Worm (Caenorhabditis elegans): ENCODE data around the gene F01D5.8.

Gene F01D5.8

DNA sequence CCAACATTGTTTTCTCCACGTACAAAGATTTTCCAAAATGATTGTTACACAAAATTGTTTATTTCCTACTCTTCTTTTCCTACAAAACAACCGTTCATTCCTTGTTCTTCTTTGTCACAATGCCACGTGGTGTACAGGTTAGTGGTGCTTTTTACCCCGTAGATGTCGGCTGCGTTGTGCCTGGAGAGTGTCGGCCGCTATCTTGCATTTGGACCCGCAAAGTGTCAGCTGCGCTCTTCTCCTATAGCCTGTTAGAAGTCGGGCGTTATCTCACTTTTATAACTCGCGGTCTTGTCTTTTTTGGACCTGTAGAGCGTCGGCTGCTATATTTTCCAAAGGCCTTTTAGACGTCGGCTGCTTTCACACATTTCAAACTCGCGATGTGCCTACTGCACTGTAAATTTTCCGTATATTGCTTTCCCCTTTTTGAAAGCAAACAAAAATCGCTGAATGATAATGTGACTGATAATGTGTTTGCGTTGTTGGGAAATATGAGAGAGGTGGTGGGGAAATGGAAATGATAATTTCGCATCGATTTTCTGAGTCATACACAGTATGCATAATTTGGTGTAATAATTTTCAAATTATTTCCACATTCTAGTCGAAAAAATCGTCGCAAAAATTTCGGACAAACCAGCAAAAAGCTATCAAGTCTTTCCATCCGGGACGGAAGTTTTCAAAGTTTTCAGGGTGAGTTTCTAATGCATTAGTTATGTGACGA is at the start of gene F01D5.8:
Gene F01D5.8 (plus strand): TSS at position 51 of the 721 bp plus-strand sequence.
- no peak for TF ChIP-seq snu-23 (GFP tag; optimal IDR thresholded peaks at IDR 0.05)
- peak in 1 of 2 experiments; percentile 9 for TF ChIP-seq lin-35 (GFP tag; optimal IDR thresholded peaks at IDR 0.05)
- TF ChIP-seq efl-1 (optimal IDR thresholded peaks at IDR 0.05): no peak
- TF ChIP-seq efl-1 (GFP tag; optimal IDR thresholded peaks at IDR 0.05 in 1 of 2): peak in 1 of 2 experiments; percentile 62
- peak; percentile 33 for TF ChIP-seq elt-2 (tag; optimal IDR thresholded peaks at IDR 0.05)

DNA sequence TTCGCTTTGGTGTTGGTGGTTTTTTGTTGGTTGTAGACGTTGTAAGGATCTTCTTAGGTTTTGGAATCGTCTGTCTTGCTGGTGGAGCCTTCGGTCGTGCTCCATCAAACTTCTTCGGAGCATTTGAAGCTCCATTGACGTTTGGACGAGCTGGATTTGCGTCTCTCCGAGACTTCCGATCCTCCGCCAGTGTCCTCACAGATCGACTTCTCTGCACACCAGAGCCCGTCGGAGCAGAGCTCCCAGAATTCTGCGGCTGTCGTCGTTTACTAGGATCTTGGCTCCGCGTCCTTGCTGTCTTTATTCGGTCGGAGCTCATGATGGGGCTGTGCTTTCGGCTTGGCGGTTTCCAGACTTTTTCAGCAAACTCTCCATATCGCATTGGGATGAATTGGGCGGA is 48.9 kb upstream of the F01D5.8 start:
- no peak for TF ChIP-seq aly-2 (tag; optimal IDR thresholded peaks at IDR 0.05)
- no peak for TF ChIP-seq snu-23 (GFP tag; optimal IDR thresholded peaks at IDR 0.05)
- TF ChIP-seq Y116A8C.19 (tag; optimal IDR thresholded peaks at IDR 0.05; ENCODE audit: borderline replicate concordance): no peak
- TF ChIP-seq sox-4 (tag; optimal IDR thresholded peaks at IDR 0.05): no peak
- TF ChIP-seq nhr-85 (tag): peak; percentile 14
- no peak for TF ChIP-seq aha-1 (tag; optimal IDR thresholded peaks at IDR 0.05)
- no peak for TF ChIP-seq unc-130 (tag; optimal IDR thresholded peaks at IDR 0.05)
- TF ChIP-seq efl-3 (GFP tag; optimal IDR thresholded peaks at IDR 0.05): no peak

DNA sequence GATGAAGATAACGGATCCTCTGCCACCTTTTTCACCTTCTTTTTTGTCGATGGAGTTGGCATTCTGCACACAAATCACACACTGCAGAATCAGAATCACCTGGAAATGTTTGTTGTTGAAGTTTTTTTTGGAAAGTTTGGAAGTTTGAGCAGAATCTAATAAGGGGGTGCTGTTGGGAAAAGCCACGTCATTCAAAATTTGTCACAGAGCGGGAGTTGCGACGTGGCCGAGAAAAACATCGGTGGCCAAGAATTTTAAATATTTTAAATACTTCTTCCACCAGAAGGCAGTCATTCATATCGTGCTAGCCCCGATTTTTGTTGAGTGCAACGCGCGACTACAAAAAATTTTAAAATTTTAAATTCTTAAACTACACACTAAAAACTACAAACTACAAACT is 48.2 kb upstream of the F01D5.8 start, which contains the start of gene rpi-1:
Gene rpi-1 (minus strand): TSS at position 101 of the 400 bp plus-strand sequence.
- TF ChIP-seq nhr-20 (tag; optimal IDR thresholded peaks at IDR 0.05): no peak
- no peak for TF ChIP-seq nhr-76 (tag; optimal IDR thresholded peaks at IDR 0.05)
- TF ChIP-seq nhr-90 (tag; optimal IDR thresholded peaks at IDR 0.05; ENCODE audit: poor library complexity): no peak
- no peak for TF ChIP-seq dpl-1 (GFP tag; optimal IDR thresholded peaks at IDR 0.05)
- TF ChIP-seq sptf-1 (tag; optimal IDR thresholded peaks at IDR 0.05): no peak
- no peak for TF ChIP-seq nhr-11 (tag; optimal IDR thresholded peaks at IDR 0.05)
- TF ChIP-seq aha-1 (tag; optimal IDR thresholded peaks at IDR 0.05): no peak
- TF ChIP-seq C34B4.2 (tag; optimal IDR thresholded peaks at IDR 0.05): no peak
- TF ChIP-seq unc-30 (tag; optimal IDR thresholded peaks at IDR 0.05): no peak
- TF ChIP-seq vab-15 (tag; optimal IDR thresholded peaks at IDR 0.05): no peak
- no peak for TF ChIP-seq mab-9 (GFP tag; IDR thresholded peaks at IDR 0.05)
- TF ChIP-seq elt-3 (tag; optimal IDR thresholded peaks at IDR 0.05): no peak
- TF ChIP-seq egl-27 (tag; optimal IDR thresholded peaks at IDR 0.05): no peak
- no peak for TF ChIP-seq ztf-11 (tag; optimal IDR thresholded peaks at IDR 0.05)
- no peak for TF ChIP-seq nhr-71 (tag; optimal IDR thresholded peaks at IDR 0.05)
- TF ChIP-seq nhr-19 (GFP tag; conservative IDR thresholded peaks at IDR 0.05): no peak
- no peak for TF ChIP-seq snu-23 (GFP tag; optimal IDR thresholded peaks at IDR 0.05)

DNA sequence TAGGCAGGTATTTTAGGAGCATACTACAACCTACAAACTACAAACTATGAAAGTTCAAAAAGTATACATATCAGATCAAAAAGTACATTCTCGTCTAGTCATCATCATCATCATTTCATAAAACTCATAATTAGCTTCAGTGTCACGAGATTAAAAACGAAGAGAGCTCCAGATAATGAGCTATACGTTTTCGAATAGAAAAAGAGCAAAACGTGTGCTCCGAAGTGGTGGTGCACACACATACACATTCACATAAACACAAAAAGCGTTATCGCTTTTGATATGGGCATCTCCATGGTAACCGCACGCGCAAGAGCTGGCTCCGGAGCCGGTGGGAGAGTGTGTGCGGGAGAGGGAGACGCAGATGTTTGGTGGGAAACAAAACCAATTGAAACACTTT is 46.2 kb upstream of the F01D5.8 start:
- TF ChIP-seq lsy-2 (tag; optimal IDR thresholded peaks at IDR 0.05) (no peak), ceh-8 (GFP tag; optimal IDR thresholded peaks at IDR 0.05) (peak; percentile 17), grh-1 (GFP tag; IDR thresholded peaks at IDR 0.05) (no peak), jun-1 (tag; optimal IDR thresholded peaks at IDR 0.05) (peak; percentile 12), nhr-90 (tag; optimal IDR thresholded peaks at IDR 0.05; ENCODE audit: poor library complexity) (no peak), sox-4 (tag; optimal IDR thresholded peaks at IDR 0.05) (no peak), dpl-1 (GFP tag; optimal IDR thresholded peaks at IDR 0.05) (no peak), alr-1 (tag; optimal IDR thresholded peaks at IDR 0.05; ENCODE audit: borderline replicate concordance) (no peak), efl-1 (optimal IDR thresholded peaks at IDR 0.05) (no peak), efl-1 (GFP tag; optimal IDR thresholded peaks at IDR 0.05 in 1 of 2) (no peak), nhr-85 (tag) (no peak), unc-30 (tag; optimal IDR thresholded peaks at IDR 0.05) (no peak), egl-13 (tag; optimal IDR thresholded peaks at IDR 0.05) (no peak), elt-3 (tag; optimal IDR thresholded peaks at IDR 0.05) (no peak), aha-1 (tag; optimal IDR thresholded peaks at IDR 0.05) (no peak), nhr-11 (tag; optimal IDR thresholded peaks at IDR 0.05) (no peak), nhr-84 (tag; optimal IDR thresholded peaks at IDR 0.05) (no peak), lin-39 (tag; optimal IDR thresholded peaks at IDR 0.05) (no peak), ztf-4 (tag; optimal IDR thresholded peaks at IDR 0.05) (no peak), mep-1 (tag; optimal IDR thresholded peaks at IDR 0.05) (no peak), snpc-4 (tag; optimal IDR thresholded peaks at IDR 0.05) (no peak), sup-37 (GFP tag; optimal IDR thresholded peaks at IDR 0.05) (no peak), vab-15 (tag; optimal IDR thresholded peaks at IDR 0.05) (no peak), pax-3 (tag; optimal IDR thresholded peaks at IDR 0.05) (no peak), fkh-10 (GFP tag; optimal IDR thresholded peaks at IDR 0.05) (peak; percentile 15), fkh-8 (tag; optimal IDR thresholded peaks at IDR 0.05) (peak; percentile 87), fos-1 (tag; optimal IDR thresholded peaks at IDR 0.05) (no peak), ceh-90 (tag; optimal IDR thresholded peaks at IDR 0.05) (no peak), ces-1 (GFP tag; optimal IDR thresholded peaks at IDR 0.05) (no peak)
